Fruit fly (Drosophila melanogaster) Kc167 (cell line): ENCODE results near the gene Dpm1.

Source experiments
- Myc ChIP-seq: fragments of >200 bp; optimal IDR thresholded peaks from 2 replicates; lab custom pipeline; 2017; ENCODE audit warnings: missing external identifiers
- h ChIP-seq: fragments of >200 bp; optimal IDR thresholded peaks from 3 replicates; lab custom pipeline; 2018; ENCODE audit warnings: missing external identifiers
- insv ChIP-seq: fragments of >200 bp; optimal IDR thresholded peaks from 3 replicates; lab custom pipeline; 2018; ENCODE audit warnings: missing external identifiers
- psq ChIP-seq: fragments of >200 bp; optimal IDR thresholded peaks from 2 replicates; lab custom pipeline; 2017; ENCODE audit warnings: missing external identifiers
- ttk ChIP-seq: sonication (Bioruptor generic); optimal IDR thresholded peaks from 2 replicates; lab custom pipeline; 2017; ENCODE audit warnings: missing external identifiers

DNA sequence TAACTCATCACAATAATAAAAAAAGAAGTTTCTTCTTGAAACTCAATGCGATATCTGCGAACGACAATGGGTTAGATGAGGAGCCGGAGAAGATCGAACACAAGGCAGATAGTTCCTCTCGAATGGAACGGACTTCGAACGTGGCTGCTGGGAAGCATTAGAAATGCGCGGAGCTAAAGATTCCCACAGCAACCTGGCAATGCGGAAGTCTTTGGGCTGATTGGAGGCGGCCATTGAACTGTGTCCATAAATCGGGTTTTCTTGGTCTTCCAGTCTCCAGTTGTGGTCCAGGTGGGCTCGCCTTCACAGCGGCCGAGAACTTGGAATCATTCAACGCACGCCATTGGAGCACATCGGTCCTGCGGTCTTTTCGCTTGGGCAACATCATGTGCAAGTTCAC lies 14.1 kb upstream of the Dpm1 start, which contains the start of gene CG13081:
- TF ChIP-seq Myc (lab: Kevin White, UChicago) (no peak), h (lab: Kevin White, UChicago) (no peak), psq (lab: Kevin White, UChicago) (no peak), insv (lab: Kevin White, UChicago) (no peak), ttk (lab: Kevin White, UChicago) (no peak)
